Worm (Caenorhabditis elegans): Measurements from ENCODE around the gene C29E4.9.

C29E4.9 gene

ce11 chrIII:7940819-7941218 lies 16.0 kb downstream of the C29E4.9 start, which contains the start of gene C29E4.12:
Gene C29E4.12 (plus strand): TSS chrIII:7941151.
- no peak for TF ChIP-seq hpl-2 (GFP tag; optimal IDR thresholded peaks at IDR 0.05)
- no peak for TF ChIP-seq nhr-84 (tag; optimal IDR thresholded peaks at IDR 0.05)
- no peak for TF ChIP-seq pag-3 (tag; optimal IDR thresholded peaks at IDR 0.05; ENCODE audit: borderline replicate concordance, insufficient read depth)
- peak; percentile 59 for TF ChIP-seq nhr-11 (tag; optimal IDR thresholded peaks at IDR 0.05)
- TF ChIP-seq unc-86 (tag; optimal IDR thresholded peaks at IDR 0.05): peak; percentile 53
- TF ChIP-seq nhr-71 (tag; optimal IDR thresholded peaks at IDR 0.05): peak; percentile 82
- TF ChIP-seq ztf-11 (tag; optimal IDR thresholded peaks at IDR 0.05): peak in 1 of 2 experiments; percentile 18
- TF ChIP-seq Y116A8C.19 (tag; optimal IDR thresholded peaks at IDR 0.05; ENCODE audit: borderline replicate concordance): no peak
- peak in 2 of 6 experiments; percentile 4 to 64 for TF ChIP-seq elt-3 (tag; optimal IDR thresholded peaks at IDR 0.05)
- TF ChIP-seq lin-39 (tag; optimal IDR thresholded peaks at IDR 0.05): peak; percentile 41
- TF ChIP-seq blmp-1 (tag; optimal IDR thresholded peaks at IDR 0.05): peak; percentile 51
- no peak for TF ChIP-seq lin-14 (GFP tag; optimal IDR thresholded peaks at IDR 0.05)
- peak; percentile 81 for TF ChIP-seq skn-1 (tag; optimal IDR thresholded peaks at IDR 0.05)
- TF ChIP-seq rnt-1 (tag; optimal IDR thresholded peaks at IDR 0.05): peak; percentile 87
- TF ChIP-seq lin-15B (tag; optimal IDR thresholded peaks at IDR 0.05): peak; percentile 91
- TF ChIP-seq ztf-4 (tag; optimal IDR thresholded peaks at IDR 0.05): no peak
- TF ChIP-seq egl-13 (tag; optimal IDR thresholded peaks at IDR 0.05): peak; percentile 26
- TF ChIP-seq zip-4 (GFP tag; optimal IDR thresholded peaks at IDR 0.05): peak; percentile 25
- TF ChIP-seq vab-15 (tag; optimal IDR thresholded peaks at IDR 0.05): no peak
- peak; percentile 98 to 99 for TF ChIP-seq lin-35 (GFP tag; optimal IDR thresholded peaks at IDR 0.05)
- TF ChIP-seq nhr-19 (GFP tag; conservative IDR thresholded peaks at IDR 0.05): peak; percentile 79
- no peak for TF ChIP-seq fkh-10 (GFP tag; optimal IDR thresholded peaks at IDR 0.05)
- no peak for TF ChIP-seq unc-30 (tag; optimal IDR thresholded peaks at IDR 0.05)
- peak; percentile 78 for TF ChIP-seq xbp-1 (tag; optimal IDR thresholded peaks at IDR 0.05)
- TF ChIP-seq ces-1 (GFP tag; optimal IDR thresholded peaks at IDR 0.05): no peak
- peak; percentile 61 for TF ChIP-seq nhr-77 (tag; optimal IDR thresholded peaks at IDR 0.05)
- no peak for TF ChIP-seq dsc-1 (tag; optimal IDR thresholded peaks at IDR 0.05)
- TF ChIP-seq lir-3 (tag; optimal IDR thresholded peaks at IDR 0.05; ENCODE audit: poor library complexity): peak; percentile 61
- peak; percentile 84 for TF ChIP-seq nhr-47 (tag; optimal IDR thresholded peaks at IDR 0.05)
- peak; percentile 52 for TF ChIP-seq mep-1 (tag; optimal IDR thresholded peaks at IDR 0.05)
- no peak for TF ChIP-seq pqm-1 (tag; optimal IDR thresholded peaks at IDR 0.05)
- TF ChIP-seq unc-98 (GFP tag; IDR thresholded peaks at IDR 0.05): no peak
- peak; percentile 62 for TF ChIP-seq F16B12.6 (tag; optimal IDR thresholded peaks at IDR 0.05)
- TF ChIP-seq nhr-20 (tag; optimal IDR thresholded peaks at IDR 0.05): peak; percentile 74
- no peak for TF ChIP-seq nhr-12 (tag; optimal IDR thresholded peaks at IDR 0.05)
- no peak for TF ChIP-seq ceh-63 (GFP tag; optimal IDR thresholded peaks at IDR 0.05)
- TF ChIP-seq unc-130 (tag; optimal IDR thresholded peaks at IDR 0.05): peak; percentile 40
- TF ChIP-seq pax-3 (tag; optimal IDR thresholded peaks at IDR 0.05): peak; percentile 65
- no peak for TF ChIP-seq hlh-17 (GFP tag; optimal IDR thresholded peaks at IDR 0.05; ENCODE audit: borderline replicate concordance)
- peak; percentile 47 to 79 (median 69) for TF ChIP-seq ceh-82 (tag; optimal IDR thresholded peaks at IDR 0.05)
- TF ChIP-seq efl-1 (optimal IDR thresholded peaks at IDR 0.05): peak; percentile 82 to 98
- TF ChIP-seq efl-1 (GFP tag; optimal IDR thresholded peaks at IDR 0.05 in 1 of 2): peak; percentile 98 to 100
- TF ChIP-seq C34B4.2 (tag; optimal IDR thresholded peaks at IDR 0.05): no peak
- peak; percentile 82 for TF ChIP-seq C16A3.4 (tag; optimal IDR thresholded peaks at IDR 0.05)
- TF ChIP-seq lin-13 (GFP tag; optimal IDR thresholded peaks at IDR 0.05): peak; percentile 70
- no peak for TF ChIP-seq sox-4 (tag; optimal IDR thresholded peaks at IDR 0.05)
- TF ChIP-seq tbx-2 (tag; optimal IDR thresholded peaks at IDR 0.05): peak; percentile 77
- peak; percentile 27 for TF ChIP-seq snpc-4 (tag; optimal IDR thresholded peaks at IDR 0.05)
- no peak for TF ChIP-seq ama-1 (optimal IDR thresholded peaks at IDR 0.05)
- TF ChIP-seq swsn-7 (tag; optimal IDR thresholded peaks at IDR 0.05): peak; percentile 71
- TF ChIP-seq nhr-237 (tag; optimal IDR thresholded peaks at IDR 0.05): peak; percentile 62
- TF ChIP-seq fos-1 (tag; optimal IDR thresholded peaks at IDR 0.05): peak; percentile 7
- no peak for TF ChIP-seq ceh-88 (GFP tag; IDR thresholded peaks at IDR 0.05)
- peak; percentile 26 for TF ChIP-seq elt-2 (tag; optimal IDR thresholded peaks at IDR 0.05)
